Fruit fly (Drosophila melanogaster) whole organism, embryonic: ENCODE data around the gene CG43338.

Source experiments
- Adf1 ChIP-seq: fragments of 200-800 bp; sonication (Bioruptor generic); IDR thresholded peaks from 2 replicates; pipeline ENCODE4 v1.3.6; 2022; ENCODE audit warnings: missing biosample characterization, missing genetic modification characterization
- CG10543 ChIP-seq: fragments of 200-800 bp; sonication (Bioruptor generic); optimal IDR thresholded peaks from 3 replicates; lab custom pipeline; 2017; ENCODE audit warnings: missing biosample characterization, mild to moderate bottlenecking, missing genetic modification characterization, moderate library complexity
- CG11560 ChIP-seq: fragments of 200-800 bp; sonication (Bioruptor generic); IDR thresholded peaks from 3 replicates; pipeline ENCODE4 v1.3.6; 2022; ENCODE audit warnings: missing biosample characterization, missing genetic modification characterization
- CG12769 ChIP-seq: fragments of 200-800 bp; sonication (Bioruptor generic); optimal IDR thresholded peaks from 2 replicates; lab custom pipeline; 2019; ENCODE audit warnings: missing biosample characterization, mild to moderate bottlenecking, missing genetic modification characterization, moderate library complexity
- CG13775 ChIP-seq: fragments of 200-800 bp; sonication (Bioruptor generic); optimal IDR thresholded peaks from 3 replicates; lab custom pipeline; 2017; ENCODE audit warnings: missing biosample characterization, mild to moderate bottlenecking, missing genetic modification characterization
- CG14667 ChIP-seq: fragments of 200-800 bp; sonication (Bioruptor generic); IDR thresholded peaks from 2 replicates; pipeline ENCODE4 v1.3.6; 2022; ENCODE audit warnings: missing biosample characterization, missing genetic modification characterization
- CG15514 ChIP-seq: fragments of 200-800 bp; sonication (Bioruptor generic); optimal IDR thresholded peaks from 3 replicates; lab custom pipeline; 2017; ENCODE audit warnings: missing biosample characterization, missing genetic modification characterization, mild to moderate bottlenecking, moderate library complexity, missing genetic modification reagents
- CG18619 ChIP-seq: fragments of 200-800 bp; sonication (Bioruptor generic); optimal IDR thresholded peaks from 3 replicates; lab custom pipeline; 2017; ENCODE audit warnings: missing biosample characterization, mild to moderate bottlenecking, missing genetic modification characterization
- CG30431 ChIP-seq: fragments of 200-800 bp; sonication (Bioruptor generic); optimal IDR thresholded peaks from 2 replicates; lab custom pipeline; 2017; ENCODE audit warnings: missing biosample characterization, missing genetic modification characterization
- CG31365 ChIP-seq: fragments of 200-800 bp; sonication (Bioruptor generic); optimal IDR thresholded peaks from 2 replicates; lab custom pipeline; 2018; ENCODE audit warnings: missing biosample characterization, mild to moderate bottlenecking, missing genetic modification characterization
- CG3163 ChIP-seq: fragments of 200-800 bp; sonication (Bioruptor generic); optimal IDR thresholded peaks from 3 replicates; lab custom pipeline; 2016; ENCODE audit warnings: missing biosample characterization, missing genetic modification characterization
- CG32767 ChIP-seq: fragments of 200-800 bp; sonication (Bioruptor generic); IDR thresholded peaks from 2 replicates; pipeline ENCODE4 v1.3.6; 2022; ENCODE audit warnings: missing biosample characterization, missing genetic modification characterization
- CG4404 ChIP-seq: fragments of 200-800 bp; sonication (Bioruptor generic); IDR thresholded peaks from 2 replicates; pipeline ENCODE4 v1.3.6; 2022; ENCODE audit warnings: missing biosample characterization, missing genetic modification characterization
- CG5245 ChIP-seq: fragments of 200-800 bp; sonication (Bioruptor generic); optimal IDR thresholded peaks from 3 replicates; lab custom pipeline; 2016; ENCODE audit warnings: missing biosample characterization, missing genetic modification characterization
- Dad ChIP-seq: fragments of 200-800 bp; sonication (Bioruptor generic); optimal IDR thresholded peaks from 3 replicates; lab custom pipeline; 2016; ENCODE audit warnings: missing biosample characterization, missing genetic modification characterization
- Dek ChIP-seq: fragments of 200-800 bp; sonication (Bioruptor generic); optimal IDR thresholded peaks from 3 replicates; lab custom pipeline; 2019; ENCODE audit warnings: missing biosample characterization, mild to moderate bottlenecking, missing genetic modification characterization, moderate library complexity
- Dfd ChIP-seq, 2 experiments: fragments of >200 bp; optimal IDR thresholded peaks; 2 replicates each; lab custom pipeline; 2017; ENCODE audit warnings: missing biosample characterization in 2 of 2, missing genetic modification characterization in 2 of 2
- E2f1 ChIP-seq: fragments of 200-800 bp; sonication (Bioruptor generic); IDR thresholded peaks from 2 replicates; pipeline ENCODE4 v1.3.6; 2022; ENCODE audit warnings: missing biosample characterization, missing genetic modification characterization
- Ets65A ChIP-seq: fragments of 200-800 bp; sonication (Bioruptor generic); peaks from one replicate; lab custom pipeline; 2016; ENCODE audit warnings: missing biosample characterization, missing genetic modification characterization
- Gug ChIP-seq: fragments of 200-800 bp; sonication (Bioruptor generic); IDR thresholded peaks from 4 replicates; pipeline ENCODE4 v1.3.6; 2022; ENCODE audit warnings: missing biosample characterization, missing genetic modification characterization
- H15 ChIP-seq: fragments of 200-800 bp; sonication (Bioruptor generic); IDR thresholded peaks from 3 replicates; pipeline ENCODE4 v1.3.6; 2022; ENCODE audit warnings: missing biosample characterization, missing genetic modification characterization
- Hr3 ChIP-seq: fragments of 200-800 bp; sonication (Bioruptor generic); optimal IDR thresholded peaks from 3 replicates; lab custom pipeline; 2016; ENCODE audit warnings: missing biosample characterization, missing genetic modification characterization
- Hr51 ChIP-seq, 2 experiments: fragments of 200-800 bp; sonication (Bioruptor generic); optimal IDR thresholded peaks; 2 replicates in 1 of 2; 3 replicates in 1 of 2; lab custom pipeline; 2016 to 2018; ENCODE audit warnings: missing biosample characterization in 2 of 2, missing genetic modification characterization in 2 of 2, mild to moderate bottlenecking in 1 of 2, moderate library complexity in 1 of 2
- Side ChIP-seq: fragments of 200-800 bp; sonication (Bioruptor generic); optimal IDR thresholded peaks from 2 replicates; lab custom pipeline; 2016; ENCODE audit warnings: missing biosample characterization, missing genetic modification characterization
- Six4 ChIP-seq: fragments of 200-800 bp; sonication (Bioruptor generic); optimal IDR thresholded peaks from 2 replicates; lab custom pipeline; 2016; ENCODE audit warnings: missing biosample characterization, missing genetic modification characterization
- Sox102F ChIP-seq: fragments of 200-800 bp; sonication (Bioruptor generic); optimal IDR thresholded peaks from 2 replicates; lab custom pipeline; 2018; ENCODE audit warnings: missing biosample characterization, mild to moderate bottlenecking, missing genetic modification characterization, moderate library complexity
- Spps ChIP-seq: fragments of 200-800 bp; sonication (Bioruptor generic); optimal IDR thresholded peaks from 2 replicates; lab custom pipeline; 2018; ENCODE audit warnings: missing biosample characterization, mild to moderate bottlenecking, missing genetic modification characterization
- YL-1 ChIP-seq: fragments of 200-800 bp; sonication (Bioruptor generic); optimal IDR thresholded peaks from 3 replicates; lab custom pipeline; 2017; ENCODE audit warnings: missing biosample characterization, mild to moderate bottlenecking, missing genetic modification characterization
- ara ChIP-seq: fragments of 200-800 bp; sonication (Bioruptor generic); IDR thresholded peaks from 2 replicates; pipeline ENCODE4 v1.3.6; 2022; ENCODE audit warnings: missing biosample characterization, missing genetic modification characterization
- az2 ChIP-seq: fragments of 200-800 bp; sonication (Bioruptor generic); optimal IDR thresholded peaks from 3 replicates; lab custom pipeline; 2016; ENCODE audit warnings: missing biosample characterization, missing genetic modification characterization
- chinmo ChIP-seq: fragments of 200-800 bp; sonication (Bioruptor generic); IDR thresholded peaks from 4 replicates; pipeline ENCODE4 v1.3.6; 2022; ENCODE audit warnings: missing biosample characterization, missing genetic modification characterization; ENCODE audit not compliant: partially characterized antibody
- croc ChIP-seq: fragments of 200-800 bp; sonication (Bioruptor generic); conservative IDR thresholded peaks from 3 replicates; pipeline ENCODE4 v1.3.6; 2022; ENCODE audit warnings: missing biosample characterization, missing genetic modification characterization
- dati ChIP-seq: fragments of 200-800 bp; sonication (Bioruptor generic); IDR thresholded peaks from 2 replicates; pipeline ENCODE4 v1.3.6; 2022; ENCODE audit warnings: missing biosample characterization, missing genetic modification characterization
- dysf ChIP-seq: fragments of 200-800 bp; sonication (Bioruptor generic); IDR thresholded peaks from 3 replicates; pipeline ENCODE4 v1.3.6; 2022; ENCODE audit warnings: missing biosample characterization, missing genetic modification characterization
- emc ChIP-seq: fragments of 200-800 bp; sonication (Bioruptor generic); optimal IDR thresholded peaks from 2 replicates; lab custom pipeline; 2016; ENCODE audit warnings: missing biosample characterization, missing genetic modification characterization
- esg ChIP-seq: fragments of 200-800 bp; sonication (Bioruptor generic); conservative IDR thresholded peaks from 2 replicates; pipeline ENCODE4 v1.3.6; 2022; ENCODE audit warnings: missing biosample characterization, missing genetic modification characterization
- gfzf ChIP-seq: fragments of 200-800 bp; sonication (Bioruptor generic); optimal IDR thresholded peaks from 2 replicates; lab custom pipeline; 2016; ENCODE audit warnings: missing biosample characterization, mild to moderate bottlenecking, missing genetic modification characterization, moderate library complexity
- kni ChIP-seq: fragments of 200-800 bp; sonication (Bioruptor generic); optimal IDR thresholded peaks from 3 replicates; lab custom pipeline; 2017; ENCODE audit warnings: mild to moderate bottlenecking, missing biosample characterization, missing genetic modification reagents, missing genetic modification characterization
- odd ChIP-seq: fragments of 200-800 bp; sonication (Bioruptor generic); optimal IDR thresholded peaks from 2 replicates; lab custom pipeline; 2017; ENCODE audit warnings: missing biosample characterization, mild to moderate bottlenecking, missing genetic modification characterization
- org-1 ChIP-seq: fragments of 200-800 bp; sonication (Bioruptor generic); optimal IDR thresholded peaks from 2 replicates; lab custom pipeline; 2017; ENCODE audit warnings: missing biosample characterization, missing genetic modification characterization
- phol ChIP-seq: fragments of 200-800 bp; sonication (Bioruptor generic); optimal IDR thresholded peaks from 3 replicates; lab custom pipeline; 2018; ENCODE audit warnings: missing biosample characterization, mild to moderate bottlenecking, missing genetic modification characterization, moderate library complexity
- pros ChIP-seq: fragments of 200-800 bp; sonication (Bioruptor generic); optimal IDR thresholded peaks from 3 replicates; lab custom pipeline; 2019; ENCODE audit warnings: missing biosample characterization, mild to moderate bottlenecking, missing genetic modification characterization, moderate library complexity
- repo ChIP-seq: fragments of 200-800 bp; sonication (Bioruptor generic); optimal IDR thresholded peaks from 2 replicates; lab custom pipeline; 2016; ENCODE audit warnings: missing biosample characterization, missing genetic modification characterization
- run ChIP-seq: fragments of 200-800 bp; sonication (Bioruptor generic); optimal IDR thresholded peaks from 3 replicates; lab custom pipeline; 2018; ENCODE audit warnings: missing biosample characterization, mild to moderate bottlenecking, missing genetic modification characterization
- stc ChIP-seq: fragments of 200-800 bp; sonication (Bioruptor generic); IDR thresholded peaks from 2 replicates; pipeline ENCODE4 v1.3.6; 2022; ENCODE audit warnings: missing biosample characterization, missing genetic modification characterization
- tap ChIP-seq: fragments of 200-800 bp; optimal IDR thresholded peaks from 3 replicates; lab custom pipeline; 2019; ENCODE audit warnings: missing biosample characterization, mild to moderate bottlenecking, missing genetic modification characterization, moderate library complexity
- tgo ChIP-seq: fragments of 200-800 bp; sonication (Bioruptor generic); IDR thresholded peaks from 3 replicates; pipeline ENCODE4 v1.3.6; 2022; ENCODE audit warnings: missing biosample characterization, missing genetic modification characterization
- tup ChIP-seq: fragments of 200-800 bp; sonication (Bioruptor generic); optimal IDR thresholded peaks from 2 replicates; lab custom pipeline; 2016; ENCODE audit warnings: missing biosample characterization, mild to moderate bottlenecking, missing genetic modification characterization, moderate library complexity
- tx ChIP-seq: fragments of 200-800 bp; sonication (Bioruptor generic); optimal IDR thresholded peaks from 2 replicates; lab custom pipeline; 2016; ENCODE audit warnings: missing biosample characterization, missing genetic modification characterization
- wek ChIP-seq: fragments of 200-800 bp; sonication (Bioruptor generic); optimal IDR thresholded peaks from 3 replicates; lab custom pipeline; 2018; ENCODE audit warnings: missing biosample characterization, mild to moderate bottlenecking, missing genetic modification characterization, moderate library complexity

Gene CG43338

DNA sequence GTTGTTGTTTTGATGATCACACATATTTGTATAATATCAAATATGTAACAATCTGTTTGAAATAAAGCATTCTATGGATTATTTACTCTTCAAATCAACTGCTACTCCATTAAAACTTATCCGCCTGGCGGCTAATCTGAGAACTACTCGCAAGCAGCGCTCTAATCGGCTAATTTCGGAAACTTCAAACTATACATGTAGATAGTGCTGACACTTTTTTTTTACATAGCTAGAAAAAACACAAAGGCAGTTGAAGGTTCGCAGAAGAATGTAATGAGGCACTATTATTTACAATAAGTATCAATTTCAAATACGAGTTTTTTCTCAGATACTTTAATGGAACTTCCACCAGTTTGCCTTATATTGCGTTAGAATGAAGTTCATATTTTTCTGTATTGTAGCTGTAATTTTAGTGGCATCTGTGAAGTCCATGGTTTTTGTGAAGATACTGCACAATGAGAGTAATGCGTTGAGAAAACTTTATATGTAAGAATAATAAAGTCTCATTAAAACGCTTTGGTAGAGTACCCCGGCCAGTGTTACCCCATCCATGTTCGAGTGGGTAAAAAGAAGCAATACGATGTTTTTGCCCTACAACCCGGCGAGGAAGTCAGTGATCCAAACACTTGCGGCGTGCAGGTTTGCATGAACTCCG, 5.0 kb downstream of the CG43338 start (continued):
- TF ChIP-seq dati (GFP tag; lab: Robert Waterston, UW), result no peak
- TF ChIP-seq Dek (tag; lab: Kevin White, UChicago), result peak; percentile 8
- 0 out of 4 replicates have a peak, but pooled peaks have one; percentile 48 for TF ChIP-seq chinmo (GFP tag; lab: Robert Waterston, UW)
- no peak for TF ChIP-seq tap (tag; lab: Kevin White, UChicago)
- peak; percentile 11 for TF ChIP-seq Six4 (GFP tag; lab: Kevin White, UChicago)
- TF ChIP-seq phol (tag; lab: Kevin White, UChicago), result peak; percentile 56
- TF ChIP-seq CG3163 (GFP tag; lab: Kevin White, UChicago), result peak; percentile 51
- no peak for TF ChIP-seq run (tag; lab: Kevin White, UChicago)
- TF ChIP-seq CG15514, result peak; percentile 45
- TF ChIP-seq Sox102F (GFP tag; lab: Kevin White, UChicago), result peak; percentile 57
- no peak for TF ChIP-seq CG4404 (GFP tag; lab: Robert Waterston, UW)
- no peak for TF ChIP-seq CG13775 (GFP tag; lab: Kevin White, UChicago)
- no peak for TF ChIP-seq YL-1 (GFP tag; lab: Kevin White, UChicago)
- TF ChIP-seq stc, result no peak
- TF ChIP-seq Gug, result peak; percentile 25; the same call in 1 of the 4 replicates
- no peak for TF ChIP-seq CG10543 (GFP tag; lab: Kevin White, UChicago)
- peak; percentile 56 for TF ChIP-seq CG5245 (GFP tag; lab: Kevin White, UChicago)
- no peak for TF ChIP-seq pros
- TF ChIP-seq tup (GFP tag; lab: Kevin White, UChicago), result no peak
- TF ChIP-seq az2 (GFP tag; lab: Kevin White, UChicago), result peak; percentile 62
- no peak for TF ChIP-seq org-1 (GFP tag; lab: Kevin White, UChicago)
- TF ChIP-seq Hr51 (GFP tag; optimal IDR thresholded peaks at IDR 0.05; lab: Kevin White, UChicago), result peak in 1 of 2 experiments; percentile 2
- TF ChIP-seq E2f1 (GFP tag; lab: Robert Waterston, UW), result peak; percentile 61
- peak; percentile 10 for TF ChIP-seq wek (GFP tag; lab: Kevin White, UChicago)
- TF ChIP-seq CG32767 (GFP tag; lab: Robert Waterston, UW), result no peak
- no peak for TF ChIP-seq ara (GFP tag; lab: Robert Waterston, UW)
- peak; percentile 19 for TF ChIP-seq CG18619 (GFP tag; lab: Kevin White, UChicago)
- peak; percentile 8 for TF ChIP-seq CG31365 (tag; lab: Kevin White, UChicago)
- peak; percentile 57 for TF ChIP-seq emc (GFP tag; lab: Kevin White, UChicago)
- TF ChIP-seq H15 (GFP tag; lab: Robert Waterston, UW), result peak; percentile 39; the same call in 1 of the 3 replicates
- no peak for TF ChIP-seq Dad (GFP tag; lab: Kevin White, UChicago)
- no peak for TF ChIP-seq CG30431
- TF ChIP-seq gfzf, result peak; percentile 13
- peak; percentile 67 for TF ChIP-seq CG14667 (GFP tag; lab: Robert Waterston, UW)
- TF ChIP-seq CG12769 (tag; lab: Kevin White, UChicago), result no peak
- no peak for TF ChIP-seq Dfd (GFP tag; optimal IDR thresholded peaks at IDR 0.05; lab: Kevin White, UChicago)
- no peak for TF ChIP-seq odd (GFP tag; lab: Kevin White, UChicago)
- TF ChIP-seq kni (GFP tag; lab: Kevin White, UChicago), result no peak
- TF ChIP-seq Side (GFP tag; lab: Kevin White, UChicago), result peak; percentile 36
- TF ChIP-seq Ets65A, result peak; percentile 92
- peak; percentile 61; the same call in 2 of the 3 replicates for TF ChIP-seq dysf (GFP tag; lab: Robert Waterston, UW)
- 0 out of 2 replicates have a peak, but pooled peaks have one; percentile 7 for TF ChIP-seq Adf1 (GFP tag; lab: Robert Waterston, UW)
- TF ChIP-seq tx (GFP tag; lab: Kevin White, UChicago), result peak; percentile 6
- TF ChIP-seq repo (GFP tag; lab: Kevin White, UChicago), result peak; percentile 45
- peak; percentile 41 for TF ChIP-seq Hr3 (GFP tag; lab: Kevin White, UChicago)
- no peak for TF ChIP-seq CG11560 (tag; lab: Robert Waterston, UW)
- no peak for TF ChIP-seq esg (GFP tag; lab: Robert Waterston, UW)
- no peak for TF ChIP-seq Spps (tag; lab: Kevin White, UChicago)
- no peak for TF ChIP-seq croc (GFP tag; lab: Robert Waterston, UW)
- TF ChIP-seq tgo (GFP tag; lab: Robert Waterston, UW), result peak; percentile 50
